Fruit fly (Drosophila melanogaster) Kc167 (cell line): ENCODE results near the gene Pld3.

Source experiments
- Myc ChIP-seq: fragments of >200 bp; optimal IDR thresholded peaks from 2 replicates; lab custom pipeline; 2017; ENCODE audit warnings: missing external identifiers
- h ChIP-seq: fragments of >200 bp; optimal IDR thresholded peaks from 3 replicates; lab custom pipeline; 2018; ENCODE audit warnings: missing external identifiers

DNA sequence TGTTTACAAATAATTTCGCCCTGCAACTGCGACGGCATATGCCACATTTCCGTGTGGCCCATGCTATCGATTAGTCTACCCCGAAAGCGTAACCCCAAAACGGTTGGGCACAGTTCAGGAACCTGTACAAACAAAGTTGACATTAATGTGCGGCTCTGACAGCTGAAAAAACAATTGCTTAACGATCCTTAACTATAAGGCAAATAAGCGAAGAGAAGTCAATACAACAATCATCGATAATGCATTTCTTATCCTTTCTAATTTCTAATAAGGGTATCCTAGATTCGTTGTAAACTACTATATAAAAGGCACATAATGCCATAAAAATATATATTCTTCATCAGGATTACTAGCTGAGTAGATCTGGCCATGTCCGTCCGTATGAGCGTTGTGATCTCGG is 46.8 kb upstream of the Pld3 start:
- TF ChIP-seq h (lab: Kevin White, UChicago) (no peak), Myc (lab: Kevin White, UChicago) (no peak)
